Fruit fly (Drosophila melanogaster) whole organism, prepupa: ENCODE data around the gene Spindly.

ENCODE experiments used
- Blimp-1 ChIP-seq: fragments of 200-800 bp; sonication (Bioruptor generic); optimal IDR thresholded peaks from 3 replicates; lab custom pipeline; 2017; ENCODE audit warnings: missing biosample characterization, missing genetic modification characterization, mild to moderate bottlenecking, moderate library complexity, missing genetic modification reagents
- CG10631 ChIP-seq: fragments of 200-800 bp; sonication (Bioruptor generic); optimal IDR thresholded peaks from 2 replicates; lab custom pipeline; 2016; ENCODE audit warnings: missing biosample characterization, missing genetic modification characterization
- CG10669 ChIP-seq: fragments of 200-800 bp; sonication (Bioruptor generic); optimal IDR thresholded peaks from 3 replicates; lab custom pipeline; 2018; ENCODE audit warnings: missing biosample characterization, mild to moderate bottlenecking, missing genetic modification characterization, moderate library complexity
- CG11294 ChIP-seq: fragments of 200-800 bp; sonication (Bioruptor generic); IDR thresholded peaks from 2 replicates; pipeline ENCODE4 v1.3.6; 2022; ENCODE audit warnings: missing biosample characterization, missing genetic modification characterization
- CG11762 ChIP-seq: fragments of 200-800 bp; sonication (Bioruptor generic); optimal IDR thresholded peaks from 3 replicates; lab custom pipeline; 2016; ENCODE audit warnings: missing biosample characterization, missing genetic modification characterization; ENCODE audit not compliant: insufficient read depth
- CG11902 ChIP-seq: fragments of 200-800 bp; sonication (Bioruptor generic); optimal IDR thresholded peaks from 3 replicates; lab custom pipeline; 2016; ENCODE audit warnings: missing biosample characterization, missing genetic modification characterization
- CG15336 ChIP-seq: fragments of 200-800 bp; sonication (Bioruptor generic); IDR thresholded peaks from 2 replicates; pipeline ENCODE4 v1.3.6; 2022; ENCODE audit warnings: missing biosample characterization, missing genetic modification characterization
- CG1621 ChIP-seq: fragments of 200-800 bp; sonication (Bioruptor generic); optimal IDR thresholded peaks from 3 replicates; lab custom pipeline; 2018; ENCODE audit warnings: missing biosample characterization, mild to moderate bottlenecking, missing genetic modification characterization
- CG16779 ChIP-seq: fragments of 200-800 bp; sonication (Bioruptor generic); optimal IDR thresholded peaks from 3 replicates; lab custom pipeline; 2017; ENCODE audit warnings: missing biosample characterization, mild to moderate bottlenecking, missing genetic modification characterization
- CG3032 ChIP-seq: fragments of 200-800 bp; optimal IDR thresholded peaks from 2 replicates; lab custom pipeline; 2019; ENCODE audit warnings: missing biosample characterization, mild to moderate bottlenecking, missing genetic modification characterization, moderate library complexity
- CG6163 ChIP-seq: fragments of 200-800 bp; sonication (Bioruptor generic); IDR thresholded peaks from 3 replicates; pipeline ENCODE4 v1.3.6; 2022; ENCODE audit warnings: missing biosample characterization, missing genetic modification characterization
- CG6276 ChIP-seq: fragments of 200-800 bp; sonication (Bioruptor generic); optimal IDR thresholded peaks from 2 replicates; lab custom pipeline; 2017; ENCODE audit warnings: missing biosample characterization, mild to moderate bottlenecking, missing genetic modification characterization
- CG6808 ChIP-seq: fragments of 200-800 bp; sonication (Bioruptor generic); optimal IDR thresholded peaks from 3 replicates; lab custom pipeline; 2017; ENCODE audit warnings: missing biosample characterization, missing genetic modification characterization, mild to moderate bottlenecking, moderate library complexity, missing genetic modification reagents
- CG6854 ChIP-seq: fragments of 200-800 bp; sonication (Bioruptor generic); optimal IDR thresholded peaks from 2 replicates; lab custom pipeline; 2017; ENCODE audit warnings: missing biosample characterization, mild to moderate bottlenecking, missing genetic modification characterization
- CG7368 ChIP-seq: fragments of 200-800 bp; sonication (Bioruptor generic); optimal IDR thresholded peaks from 3 replicates; lab custom pipeline; 2016; ENCODE audit warnings: missing biosample characterization, missing genetic modification characterization
- CG8119 ChIP-seq: fragments of 200-800 bp; sonication (Bioruptor generic); IDR thresholded peaks from 3 replicates; pipeline ENCODE4 v1.3.6; 2022; ENCODE audit warnings: missing biosample characterization, missing genetic modification characterization
- CG8319 ChIP-seq: fragments of 200-800 bp; sonication (Bioruptor generic); optimal IDR thresholded peaks from 3 replicates; lab custom pipeline; 2016; ENCODE audit warnings: missing biosample characterization, missing genetic modification characterization
- CG8632 ChIP-seq: fragments of 200-800 bp; sonication (Bioruptor generic); optimal IDR thresholded peaks from 3 replicates; lab custom pipeline; 2016; ENCODE audit warnings: missing biosample characterization, missing genetic modification characterization
- CG9139 ChIP-seq: fragments of 200-800 bp; sonication (Bioruptor generic); optimal IDR thresholded peaks from 3 replicates; lab custom pipeline; 2017; ENCODE audit warnings: missing biosample characterization, mild to moderate bottlenecking, missing genetic modification characterization
- Eip75B ChIP-seq: fragments of 200-800 bp; sonication (Bioruptor generic); optimal IDR thresholded peaks from 3 replicates; lab custom pipeline; 2016; ENCODE audit warnings: missing biosample characterization, missing genetic modification characterization
- Eip78C ChIP-seq: fragments of 200-800 bp; sonication (Bioruptor generic); peaks from one replicate; lab custom pipeline; 2016; ENCODE audit warnings: missing biosample characterization, missing genetic modification characterization
- Eip93F ChIP-seq: fragments of 200-800 bp; sonication (Bioruptor generic); optimal IDR thresholded peaks from 2 replicates; lab custom pipeline; 2016; ENCODE audit warnings: missing biosample characterization, mild to moderate bottlenecking, missing genetic modification characterization
- Ets96B ChIP-seq: fragments of 200-800 bp; optimal IDR thresholded peaks from 2 replicates; lab custom pipeline; 2019; ENCODE audit warnings: missing biosample characterization, mild to moderate bottlenecking, missing genetic modification characterization, moderate library complexity
- Gug ChIP-seq: fragments of 200-800 bp; sonication (Bioruptor generic); IDR thresholded peaks from 2 replicates; pipeline ENCODE4 v1.3.6; 2022; ENCODE audit warnings: missing biosample characterization, missing genetic modification characterization
- Hr38 ChIP-seq: sonication (Bioruptor generic); optimal IDR thresholded peaks from 2 replicates; lab custom pipeline; 2016; ENCODE audit warnings: missing biosample characterization, missing genetic modification characterization
- Hr39 ChIP-seq: fragments of 200-800 bp; sonication (Bioruptor generic); optimal IDR thresholded peaks from 2 replicates; lab custom pipeline; 2016; ENCODE audit warnings: missing biosample characterization, missing genetic modification characterization
- Hr4 ChIP-seq: fragments of 200-800 bp; sonication (Bioruptor generic); optimal IDR thresholded peaks from 3 replicates; lab custom pipeline; 2016; ENCODE audit warnings: missing biosample characterization, missing genetic modification characterization
- Lpt ChIP-seq: fragments of 200-800 bp; sonication (Bioruptor generic); optimal IDR thresholded peaks from 3 replicates; lab custom pipeline; 2016; ENCODE audit warnings: missing biosample characterization, missing genetic modification characterization
- Met ChIP-seq: fragments of 200-800 bp; sonication (Bioruptor generic); optimal IDR thresholded peaks from 3 replicates; lab custom pipeline; 2016; ENCODE audit warnings: missing biosample characterization, missing genetic modification characterization
- OdsH ChIP-seq: fragments of 200-800 bp; sonication (Bioruptor generic); optimal IDR thresholded peaks from 3 replicates; lab custom pipeline; 2016; ENCODE audit warnings: missing biosample characterization, missing genetic modification characterization
- Smox ChIP-seq: fragments of 200-800 bp; sonication (Bioruptor generic); optimal IDR thresholded peaks from 3 replicates; lab custom pipeline; 2016; ENCODE audit warnings: missing biosample characterization, missing genetic modification characterization
- Sox14 ChIP-seq: fragments of 200-800 bp; sonication (Bioruptor generic); optimal IDR thresholded peaks from 3 replicates; lab custom pipeline; 2016; ENCODE audit warnings: missing biosample characterization, missing genetic modification characterization
- Sox15 ChIP-seq: fragments of 200-800 bp; sonication (Bioruptor generic); optimal IDR thresholded peaks from 3 replicates; lab custom pipeline; 2016; ENCODE audit warnings: missing biosample characterization, missing genetic modification characterization
- achi ChIP-seq: fragments of 200-800 bp; sonication (Bioruptor generic); optimal IDR thresholded peaks from 3 replicates; lab custom pipeline; 2016; ENCODE audit warnings: missing biosample characterization, missing genetic modification characterization
- acj6 ChIP-seq: fragments of 200-800 bp; sonication (Bioruptor generic); optimal IDR thresholded peaks from 3 replicates; lab custom pipeline; 2016; ENCODE audit warnings: missing biosample characterization, missing genetic modification characterization
- cyc ChIP-seq: fragments of 200-800 bp; sonication (Bioruptor generic); optimal IDR thresholded peaks from 3 replicates; lab custom pipeline; 2016; ENCODE audit warnings: missing biosample characterization, missing genetic modification characterization
- dac ChIP-seq: fragments of 200-800 bp; sonication (Bioruptor generic); optimal IDR thresholded peaks from 2 replicates; lab custom pipeline; 2017; ENCODE audit warnings: missing biosample characterization, mild to moderate bottlenecking, missing genetic modification characterization
- dsx ChIP-seq: fragments of 200-800 bp; optimal IDR thresholded peaks from 3 replicates; lab custom pipeline; 2019; ENCODE audit warnings: missing biosample characterization, mild to moderate bottlenecking, missing genetic modification characterization, moderate library complexity; ENCODE audit not compliant: poor library complexity, severe bottlenecking
- eg ChIP-seq: fragments of 200-800 bp; sonication (Bioruptor generic); IDR thresholded peaks from 3 replicates; pipeline ENCODE4 v1.3.6; 2022; ENCODE audit warnings: missing biosample characterization, missing genetic modification characterization
- fd59A ChIP-seq: fragments of 200-800 bp; sonication (Bioruptor generic); optimal IDR thresholded peaks from 2 replicates; lab custom pipeline; 2017; ENCODE audit warnings: missing biosample characterization, mild to moderate bottlenecking, missing genetic modification characterization, missing genetic modification reagents
- fkh ChIP-seq: fragments of 200-800 bp; sonication (Bioruptor generic); optimal IDR thresholded peaks from 3 replicates; lab custom pipeline; 2017; ENCODE audit warnings: missing biosample characterization, mild to moderate bottlenecking, missing genetic modification characterization, moderate library complexity
- lz ChIP-seq: fragments of 200-800 bp; sonication (Bioruptor generic); optimal IDR thresholded peaks from 3 replicates; lab custom pipeline; 2016; ENCODE audit warnings: missing biosample characterization, missing genetic modification characterization
- net ChIP-seq: fragments of 200-800 bp; sonication (Bioruptor generic); optimal IDR thresholded peaks from 3 replicates; lab custom pipeline; 2016; ENCODE audit warnings: missing biosample characterization, missing genetic modification characterization
- pdm3 ChIP-seq: fragments of 200-800 bp; sonication (Bioruptor generic); optimal IDR thresholded peaks from 3 replicates; lab custom pipeline; 2016; ENCODE audit warnings: missing biosample characterization, missing genetic modification characterization
- salr ChIP-seq, 2 experiments: fragments of 200-800 bp; sonication (Bioruptor generic); optimal IDR thresholded peaks; 3 replicates each; lab custom pipeline; 2016 to 2018; ENCODE audit warnings: missing biosample characterization in 2 of 2, missing genetic modification characterization in 2 of 2, mild to moderate bottlenecking in 1 of 2
- spab ChIP-seq: fragments of 200-800 bp; sonication (Bioruptor generic); optimal IDR thresholded peaks from 2 replicates; lab custom pipeline; 2017; ENCODE audit warnings: missing biosample characterization, mild to moderate bottlenecking, missing genetic modification characterization, missing genetic modification reagents
- svp ChIP-seq: fragments of 200-800 bp; sonication (Bioruptor generic); peaks from one replicate; lab custom pipeline; 2016; ENCODE audit warnings: missing biosample characterization, missing genetic modification characterization
- topi ChIP-seq: fragments of 200-800 bp; sonication (Bioruptor generic); optimal IDR thresholded peaks from 3 replicates; lab custom pipeline; 2016; ENCODE audit warnings: missing biosample characterization, missing genetic modification characterization
- vri ChIP-seq: fragments of 200-800 bp; sonication (Bioruptor generic); optimal IDR thresholded peaks from 3 replicates; lab custom pipeline; 2016; ENCODE audit warnings: missing biosample characterization, mild to moderate bottlenecking, missing genetic modification characterization

Spindly gene

dm6 chr2L:3545033-3545666 lies 15.0 kb upstream of the Spindly start:
- TF ChIP-seq OdsH (GFP tag; lab: Kevin White, UChicago) (no peak), Hr39 (GFP tag; lab: Kevin White, UChicago) (no peak), topi (GFP tag; lab: Kevin White, UChicago) (no peak), CG6163 (GFP tag; lab: Robert Waterston, UW) (0 out of 3 replicates have a peak, but pooled peaks have one; percentile 42), svp (GFP tag; lab: Kevin White, UChicago) (peak; percentile 75)

dm6 chr2L:3543062-3543461 lies 12.9 kb upstream of the Spindly start:
- TF ChIP-seq Eip93F (no peak), CG11902 (GFP tag; lab: Kevin White, UChicago) (no peak), CG6808 (GFP tag; lab: Kevin White, UChicago) (no peak), CG16779 (tag; lab: Kevin White, UChicago) (no peak), CG6163 (GFP tag; lab: Robert Waterston, UW) (no peak), fkh (GFP tag; lab: Kevin White, UChicago) (no peak), CG9139 (GFP tag; lab: Kevin White, UChicago) (no peak), spab (GFP tag; lab: Kevin White, UChicago) (no peak), Sox14 (GFP tag; lab: Kevin White, UChicago) (no peak), Eip78C (GFP tag; lab: Kevin White, UChicago) (peak; percentile 49), lz (GFP tag; lab: Kevin White, UChicago) (peak; percentile 33), Sox15 (no peak), achi (no peak), net (GFP tag; lab: Kevin White, UChicago) (no peak), CG10631 (GFP tag; lab: Kevin White, UChicago) (no peak), Lpt (GFP tag; lab: Kevin White, UChicago) (no peak), Smox (GFP tag; lab: Kevin White, UChicago) (peak; percentile 32), svp (GFP tag; lab: Kevin White, UChicago) (peak; percentile 76), CG11294 (GFP tag; lab: Robert Waterston, UW) (no peak), CG1621 (tag; lab: Kevin White, UChicago) (no peak), Eip75B (no peak), fd59A (GFP tag; lab: Kevin White, UChicago) (no peak), CG15336 (no peak), Hr4 (GFP tag; lab: Kevin White, UChicago) (no peak), Met (GFP tag; lab: Kevin White, UChicago) (peak; percentile 5), topi (GFP tag; lab: Kevin White, UChicago) (peak; percentile 19), CG8319 (no peak), CG10669 (GFP tag; lab: Kevin White, UChicago) (no peak), salr (GFP tag; optimal IDR thresholded peaks at IDR 0.05; lab: Kevin White, UChicago) (no peak), pdm3 (no peak), dac (no peak), Ets96B (no peak), OdsH (GFP tag; lab: Kevin White, UChicago) (no peak), vri (GFP tag; lab: Kevin White, UChicago) (no peak), Blimp-1 (GFP tag; lab: Kevin White, UChicago) (no peak), Hr39 (GFP tag; lab: Kevin White, UChicago) (no peak), CG3032 (tag; lab: Kevin White, UChicago) (no peak), CG11762 (GFP tag; lab: Kevin White, UChicago) (no peak), CG6854 (no peak), CG7368 (GFP tag; lab: Kevin White, UChicago) (no peak), cyc (GFP tag; lab: Kevin White, UChicago) (no peak), dsx (GFP tag; lab: Kevin White, UChicago) (no peak), Gug (GFP tag; lab: Robert Waterston, UW) (no peak), eg (no peak), CG8119 (GFP tag; lab: Robert Waterston, UW) (no peak), acj6 (GFP tag; lab: Kevin White, UChicago) (no peak), CG6276 (GFP tag; lab: Kevin White, UChicago) (no peak), Hr38 (GFP tag; lab: Kevin White, UChicago) (no peak), CG8632 (GFP tag; lab: Kevin White, UChicago) (no peak)
